Worm (Caenorhabditis elegans) whole organism, mixed stage, embryonic: ENCODE results near the gene ell-1.

ENCODE experiments used
- ces-1 ChIP-seq: fragments of 150-350 bp; optimal IDR thresholded peaks from 2 replicates; lab custom pipeline; 2014; ENCODE audit warnings: missing biosample characterization, missing genetic modification reagents, missing genetic modification characterization
- elt-3 ChIP-seq: fragments of 150-350 bp; optimal IDR thresholded peaks from 2 replicates; lab custom pipeline; 2014; ENCODE audit warnings: missing biosample characterization, missing genetic modification characterization
- lin-13 ChIP-seq: fragments of 150-350 bp; optimal IDR thresholded peaks from 2 replicates; lab custom pipeline; 2014; ENCODE audit warnings: missing biosample characterization, missing genetic modification characterization
- mep-1 ChIP-seq: fragments of 150-350 bp; optimal IDR thresholded peaks from 2 replicates; lab custom pipeline; 2017; ENCODE audit warnings: missing biosample characterization, missing genetic modification reagents, missing genetic modification characterization, inconsistent platforms
- mls-2 ChIP-seq: sonication (generic microtip); optimal IDR thresholded peaks from 2 replicates; lab custom pipeline; 2016; ENCODE audit warnings: mild to moderate bottlenecking, missing genetic modification characterization, moderate library complexity, missing compliant biosample characterization
- nhr-28 ChIP-seq: fragments of 150-350 bp; optimal IDR thresholded peaks from 2 replicates; lab custom pipeline; 2014; ENCODE audit warnings: missing biosample characterization, missing genetic modification characterization
- nhr-76 ChIP-seq: sonication (generic microtip); optimal IDR thresholded peaks from 2 replicates; lab custom pipeline; 2017; ENCODE audit warnings: missing biosample characterization, missing genetic modification characterization
- pha-4 ChIP-seq: fragments of 150-350 bp; optimal IDR thresholded peaks from 2 replicates; lab custom pipeline; 2018; ENCODE audit warnings: missing biosample characterization, missing genetic modification reagents, missing genetic modification characterization
- tbx-8 ChIP-seq: fragments of 200-800 bp; sonication (Bioruptor generic); optimal IDR thresholded peaks from 2 replicates; lab custom pipeline; 2018; ENCODE audit warnings: mild to moderate bottlenecking, missing genetic modification characterization, moderate library complexity, missing compliant biosample characterization
- unc-120 ChIP-seq: sonication (generic microtip); optimal IDR thresholded peaks from 2 replicates; lab custom pipeline; 2017; ENCODE audit warnings: missing genetic modification characterization, missing compliant biosample characterization; ENCODE audit not compliant: poor library complexity, severe bottlenecking
- unc-62 ChIP-seq: fragments of 150-350 bp; optimal IDR thresholded peaks from 2 replicates; lab custom pipeline; 2014; ENCODE audit warnings: missing biosample characterization, missing genetic modification reagents, missing genetic modification characterization

DNA sequence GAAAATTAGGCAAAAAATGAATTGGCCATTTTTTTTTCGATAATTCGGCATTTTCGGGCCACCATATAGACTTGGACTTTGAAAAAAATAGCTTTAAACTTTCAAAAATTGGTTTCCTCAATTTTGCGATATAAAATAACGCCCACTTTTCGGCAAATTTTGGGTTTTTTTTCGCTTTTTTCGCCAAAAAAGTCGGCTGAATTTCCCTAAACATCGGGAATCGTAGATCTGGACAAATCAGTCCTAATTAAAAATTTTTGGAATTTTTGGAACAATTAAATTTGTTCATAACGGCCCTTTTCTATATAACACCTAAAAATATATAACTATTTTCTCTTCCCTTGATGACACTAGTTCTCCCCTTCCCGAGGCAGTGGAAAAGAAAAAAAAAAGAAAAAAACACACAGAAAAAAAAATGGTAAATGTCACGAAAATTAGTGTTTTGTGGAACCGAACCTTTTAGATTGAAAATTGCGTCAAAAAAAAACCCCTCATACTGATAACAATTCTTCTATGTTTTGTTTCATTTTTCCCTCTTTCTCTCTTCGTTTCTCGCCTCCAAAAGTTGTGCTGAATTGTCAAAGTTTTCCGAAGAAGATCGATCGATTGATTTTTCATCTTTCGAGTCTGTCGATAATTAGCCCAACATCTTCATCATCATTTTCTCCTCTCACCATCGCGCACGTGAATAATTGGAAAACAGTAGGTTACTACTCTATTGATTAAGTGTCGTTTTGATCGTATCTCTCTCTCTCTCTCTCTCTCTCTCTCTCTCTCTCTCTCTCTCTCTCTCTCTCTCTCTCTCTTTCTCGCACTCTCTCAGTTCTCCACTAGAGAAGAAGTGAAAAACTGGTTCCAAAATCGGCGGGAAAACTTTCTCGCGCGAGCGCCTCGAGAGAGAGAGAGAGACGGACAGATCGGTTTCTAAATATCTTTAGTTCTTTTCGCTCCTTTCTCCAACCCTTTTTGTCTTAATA lies 6.4 kb downstream of the ell-1 start, which contains the start of gene Y24D9A.6:
- no peak for TF ChIP-seq lin-13
- TF ChIP-seq pha-4 (tag; lab: Kevin White, UChicago): no peak
- no peak for TF ChIP-seq mep-1 (tag; lab: Kevin White, UChicago)
- no peak for TF ChIP-seq nhr-76 (tag; lab: Kevin White, UChicago)
- peak; percentile 23 for TF ChIP-seq unc-62
- no peak for TF ChIP-seq mls-2
- no peak for TF ChIP-seq ces-1 (GFP tag; lab: Kevin White, UChicago)
- no peak for TF ChIP-seq unc-120 (tag; lab: Kevin White, UChicago)
- TF ChIP-seq elt-3: no peak
- TF ChIP-seq tbx-8: no peak
- no peak for TF ChIP-seq nhr-28 (tag; lab: Kevin White, UChicago)
